Worm (Caenorhabditis elegans): ENCODE results near the gene F21C10.3.

ce11 chrV:9162955-9163468, 35.1 kb downstream of the F21C10.3 start, which contains the start of gene col-145:
- TF ChIP-seq ceh-82 (tag; optimal IDR thresholded peaks at IDR 0.05): no peak
- no peak for TF ChIP-seq ama-1 (optimal IDR thresholded peaks at IDR 0.05)
- no peak for TF ChIP-seq ZK546.5 (tag; optimal IDR thresholded peaks at IDR 0.05)
- TF ChIP-seq aly-2 (tag; optimal IDR thresholded peaks at IDR 0.05): no peak

All from whole organism, L2 larva.